Comparison of ENCODE assay signal across 1 fruit fly cellular context in genomic region chr2L:1554954-1555353, dm6.
TF ChIP-seq lines count a peak whose summit lies in the region.

haf (plus strand) TSS chr2L:1555129.

TF ChIP-seq in whole organism, embryonic, 481 proteins besides CTCF, POLR2A, EP300 and RAD21 (continued from another document):
- no peak for TF ChIP-seq CG15696 (tag; optimal IDR thresholded peaks at IDR 0.05; lab: Kevin White, UChicago)
- 0 out of 3 replicates have a peak, but pooled peaks have one; percentile 49 for TF ChIP-seq CG6791 (GFP tag; IDR thresholded peaks at IDR 0.05; lab: Robert Waterston, UW; ENCODE audit: partially characterized antibody)
- TF ChIP-seq sd (tag; optimal IDR thresholded peaks at IDR 0.05; lab: Kevin White, UChicago): peak; percentile 18
- no peak for TF ChIP-seq CG12942 (GFP tag; optimal IDR thresholded peaks at IDR 0.05; lab: Kevin White, UChicago)
- no peak for TF ChIP-seq CG10267 (tag; optimal IDR thresholded peaks at IDR 0.05; lab: Kevin White, UChicago)
- TF ChIP-seq crol (GFP tag; IDR thresholded peaks at IDR 0.05; lab: Robert Waterston, UW): no peak
- TF ChIP-seq sens (GFP tag; lab: Kevin White, UChicago): peak; percentile 32
- peak; percentile 74 for TF ChIP-seq CG13894 (tag; optimal IDR thresholded peaks at IDR 0.05; lab: Kevin White, UChicago)
- no peak for TF ChIP-seq tll (GFP tag; optimal IDR thresholded peaks at IDR 0.05; lab: Kevin White, UChicago)
- peak; percentile 29; the same call in 1 of the 2 replicates for TF ChIP-seq CG14014 (GFP tag; IDR thresholded peaks at IDR 0.05; lab: Robert Waterston, UW)
- peak; percentile 27 for TF ChIP-seq nom (GFP tag; optimal IDR thresholded peaks at IDR 0.05; lab: Kevin White, UChicago)
- 0 out of 2 replicates have a peak, but pooled peaks have one; percentile 15 for TF ChIP-seq stc (GFP tag; IDR thresholded peaks at IDR 0.05; lab: Robert Waterston, UW)
- TF ChIP-seq CG8290 (GFP tag; optimal IDR thresholded peaks at IDR 0.05; lab: Kevin White, UChicago): no peak
- peak in 1 of 2 experiments; percentile 36 for TF ChIP-seq CG8290 (tag; optimal IDR thresholded peaks at IDR 0.05; lab: Kevin White, UChicago)
- TF ChIP-seq vvl (GFP tag; IDR thresholded peaks at IDR 0.05; lab: Robert Waterston, UW): 0 out of 2 replicates have a peak, but pooled peaks have one; percentile 23
- TF ChIP-seq croc (GFP tag; conservative IDR thresholded peaks at IDR 0.05; lab: Robert Waterston, UW): no peak
- TF ChIP-seq ci (GFP tag; IDR thresholded peaks at IDR 0.05; lab: Robert Waterston, UW): peak; percentile 64; the same call in 1 of the 3 replicates
- TF ChIP-seq NFAT (GFP tag; IDR thresholded peaks at IDR 0.05; lab: Robert Waterston, UW): no peak
- TF ChIP-seq rib (GFP tag; IDR thresholded peaks at IDR 0.05; lab: Robert Waterston, UW): peak; percentile 28; the same call in 1 of the 2 replicates
- no peak for TF ChIP-seq pan (optimal IDR thresholded peaks at IDR 0.05; lab: Kevin White, UChicago)
- peak in 1 of 2 experiments; percentile 16 for TF ChIP-seq pan (GFP tag; optimal IDR thresholded peaks at IDR 0.05 in 1 of 2, IDR thresholded peaks at IDR 0.05 in 1 of 2)
- peak; percentile 93 for TF ChIP-seq Deaf1 (tag; optimal IDR thresholded peaks at IDR 0.05; lab: Kevin White, UChicago)
- TF ChIP-seq Nf-YC (tag; optimal IDR thresholded peaks at IDR 0.05; lab: Kevin White, UChicago): no peak
- TF ChIP-seq scrt (GFP tag; optimal IDR thresholded peaks at IDR 0.05; lab: Kevin White, UChicago): peak; percentile 1
- no peak for TF ChIP-seq stwl (tag; optimal IDR thresholded peaks at IDR 0.05; lab: Kevin White, UChicago)
- no peak for TF ChIP-seq cad (GFP tag; optimal IDR thresholded peaks at IDR 0.05; lab: Kevin White, UChicago)
- no peak for TF ChIP-seq CG10431 (GFP tag; optimal IDR thresholded peaks at IDR 0.05; lab: Kevin White, UChicago)
- TF ChIP-seq inv (GFP tag; IDR thresholded peaks at IDR 0.05; lab: Robert Waterston, UW; ENCODE audit: partially characterized antibody): peak; percentile 11; the same call in 1 of the 2 replicates
- peak; percentile 86 for TF ChIP-seq Jarid2 (GFP tag; optimal IDR thresholded peaks at IDR 0.05; lab: Kevin White, UChicago)
- TF ChIP-seq Atf6 (GFP tag; IDR thresholded peaks at IDR 0.05; lab: Robert Waterston, UW): no peak
- TF ChIP-seq CG7963 (GFP tag; IDR thresholded peaks at IDR 0.05; lab: Robert Waterston, UW; ENCODE audit: partially characterized antibody): peak; percentile 34; the same call in 1 of the 3 replicates
- 0 out of 2 replicates have a peak, but pooled peaks have one; percentile 18 for TF ChIP-seq dimm (GFP tag; IDR thresholded peaks at IDR 0.05; lab: Robert Waterston, UW)
- TF ChIP-seq CG31441 (GFP tag; IDR thresholded peaks at IDR 0.05; lab: Robert Waterston, UW): no peak
